Worm (Caenorhabditis elegans): Measurements from ENCODE around the gene cnc-3.

The cnc-3 gene

DNA sequence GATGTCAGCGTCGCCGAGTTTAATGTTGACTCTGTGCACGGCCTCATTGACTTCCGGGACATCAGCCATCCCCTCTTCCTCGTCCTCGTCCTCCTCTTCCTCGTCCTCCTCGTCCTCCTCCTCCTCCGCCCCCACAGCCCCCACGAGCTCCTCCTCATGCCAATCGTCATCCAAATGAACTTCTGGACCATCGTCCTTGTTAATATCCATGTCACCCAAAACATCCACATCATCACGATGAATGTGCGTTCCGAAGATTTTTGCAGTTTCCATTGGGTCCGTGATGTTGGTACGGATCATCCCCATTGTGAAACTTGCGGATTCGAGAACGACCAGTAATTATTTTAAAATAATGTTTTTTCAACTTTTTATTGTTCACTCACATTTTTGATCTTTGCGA, 13.4 kb upstream of the cnc-3 start:
- no peak for TF ChIP-seq ceh-16 (tag; optimal IDR thresholded peaks at IDR 0.05)
- TF ChIP-seq snpc-4 (tag; optimal IDR thresholded peaks at IDR 0.05), result no peak
- TF ChIP-seq ceh-28 (tag; optimal IDR thresholded peaks at IDR 0.05), result no peak
- TF ChIP-seq elt-2 (tag; optimal IDR thresholded peaks at IDR 0.05), result no peak
- no peak for TF ChIP-seq nfya-1 (tag; optimal IDR thresholded peaks at IDR 0.05; ENCODE audit: insufficient read depth)
- no peak for TF ChIP-seq mdl-1 (tag; optimal IDR thresholded peaks at IDR 0.05)
- TF ChIP-seq ama-1 (optimal IDR thresholded peaks at IDR 0.05), result no peak

DNA sequence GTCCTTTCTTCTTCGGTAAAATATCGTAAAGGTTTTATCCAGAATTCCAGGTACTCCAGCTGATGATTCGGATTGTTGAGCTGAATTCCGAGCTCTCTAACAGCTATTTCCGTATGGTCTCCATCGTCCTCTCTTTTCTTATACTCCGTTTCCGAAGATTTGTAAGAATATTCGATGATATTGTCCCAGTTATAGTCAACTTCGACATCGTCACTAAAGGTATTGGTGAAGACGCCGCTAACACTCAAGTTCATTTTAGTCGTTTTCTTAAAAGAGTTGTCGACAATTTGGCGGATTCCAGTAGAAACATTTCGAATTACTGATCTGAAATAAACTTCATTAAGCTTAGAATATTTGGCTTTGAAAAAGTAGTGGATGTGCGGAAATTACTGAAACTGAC, 12.7 kb upstream of the cnc-3 start:
- no peak for TF ChIP-seq ama-1 (optimal IDR thresholded peaks at IDR 0.05)
- TF ChIP-seq eor-1 (tag; optimal IDR thresholded peaks at IDR 0.05), result no peak
- TF ChIP-seq ZK546.5 (tag; optimal IDR thresholded peaks at IDR 0.05), result no peak
- TF ChIP-seq unc-39 (tag; optimal IDR thresholded peaks at IDR 0.05), result no peak
- TF ChIP-seq elt-3 (tag; optimal IDR thresholded peaks at IDR 0.05), result no peak
- TF ChIP-seq nhr-43 (tag; optimal IDR thresholded peaks at IDR 0.05; ENCODE audit: poor library complexity, severe bottlenecking), result no peak

DNA sequence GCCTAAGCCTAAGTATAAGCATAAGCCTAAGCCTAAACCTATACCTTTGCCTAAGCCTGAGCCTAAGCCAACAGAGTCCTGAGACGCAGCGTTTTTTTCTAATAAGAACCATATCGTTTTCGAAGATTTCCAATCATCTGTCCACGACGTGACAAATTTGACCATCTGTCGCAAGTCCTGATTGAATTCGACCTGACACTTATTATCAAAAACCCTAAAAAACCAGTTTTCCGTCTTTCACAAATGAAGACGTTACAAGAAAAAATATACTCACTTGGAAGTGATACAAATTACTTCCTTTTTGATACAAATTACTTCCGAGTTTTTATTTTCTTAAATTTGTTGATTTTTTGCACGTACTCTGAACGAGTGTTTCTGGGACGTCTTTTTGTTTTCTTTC, 9.6 kb upstream of the cnc-3 start:
- TF ChIP-seq nhr-23 (tag; optimal IDR thresholded peaks at IDR 0.05) (peak; percentile 40), skn-1 (tag; optimal IDR thresholded peaks at IDR 0.05) (no peak)

DNA sequence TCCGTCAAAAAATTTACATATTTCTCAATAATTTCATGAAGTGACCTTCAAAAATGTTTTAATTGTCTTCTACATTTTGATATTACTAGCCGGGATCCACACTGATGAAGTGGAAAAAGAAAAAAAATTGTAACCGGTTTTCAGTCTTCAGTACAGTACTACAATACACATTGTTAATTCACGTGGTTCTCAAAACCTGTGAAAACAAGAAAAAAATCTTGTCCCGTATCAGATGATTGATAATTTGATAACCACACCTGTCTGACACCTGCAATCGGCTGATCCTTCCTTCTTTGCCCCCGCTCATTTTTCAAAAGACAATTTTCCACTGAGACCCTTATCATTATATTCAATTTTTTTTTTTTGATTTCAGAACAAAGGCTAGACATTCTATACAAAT, 9.0 kb upstream of the cnc-3 start, which contains the start of gene R09B5.11:
Gene R09B5.11, plus strand, starts transcription at position 374 of the 400 bp plus-strand sequence.
- TF ChIP-seq fos-1 (tag; optimal IDR thresholded peaks at IDR 0.05), result no peak
- peak; percentile 12 for TF ChIP-seq nhr-23 (tag; optimal IDR thresholded peaks at IDR 0.05)
- TF ChIP-seq nhr-12 (tag; optimal IDR thresholded peaks at IDR 0.05), result no peak
- no peak for TF ChIP-seq elt-2 (tag; optimal IDR thresholded peaks at IDR 0.05)
- TF ChIP-seq nhr-43 (tag; optimal IDR thresholded peaks at IDR 0.05; ENCODE audit: poor library complexity, severe bottlenecking), result peak; percentile 62
- TF ChIP-seq sea-2 (GFP tag; optimal IDR thresholded peaks at IDR 0.05), result no peak

DNA sequence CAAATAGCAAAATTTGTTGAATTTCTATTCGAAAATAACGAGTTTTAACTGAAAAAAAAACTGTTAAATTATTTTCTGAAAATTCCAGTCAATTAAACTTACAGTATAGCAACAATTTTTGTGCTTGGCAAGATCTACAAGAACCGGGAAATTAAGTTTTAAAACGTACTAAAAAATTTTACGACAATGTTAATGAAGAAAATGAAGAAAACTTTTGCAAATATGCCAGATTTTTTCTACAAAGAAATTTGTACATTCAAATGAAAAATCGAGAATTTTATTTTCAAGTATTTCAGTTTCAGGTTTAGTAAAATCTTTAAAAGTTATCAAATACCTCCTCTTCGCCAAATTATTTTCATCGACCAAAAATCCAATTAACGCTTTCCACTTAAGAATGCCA, 5.8 kb upstream of the cnc-3 start, which contains the start of gene cnc-11:
Gene cnc-11, plus strand, starts transcription at position 301 of the 400 bp plus-strand sequence.
- TF ChIP-seq lin-39 (tag; optimal IDR thresholded peaks at IDR 0.05), result no peak

DNA sequence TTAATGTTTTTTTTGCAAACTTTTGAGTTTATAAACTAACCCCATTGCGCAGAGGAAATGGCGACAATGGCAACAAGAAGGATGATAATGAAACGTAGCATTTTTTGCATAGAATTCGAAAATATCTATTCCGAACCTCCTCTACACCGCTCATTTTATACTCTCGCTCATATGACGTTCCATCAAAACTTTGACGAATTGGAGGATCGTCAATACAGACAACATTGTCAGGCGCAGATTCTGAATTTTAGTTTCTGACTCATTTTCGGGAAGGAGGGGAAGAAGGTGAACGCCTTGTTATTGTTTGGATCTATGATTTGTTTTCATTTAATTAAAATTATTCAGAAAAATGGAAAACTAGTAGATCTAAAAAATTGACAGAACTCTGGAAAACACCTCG, 3.6 kb upstream of the cnc-3 start, which contains the start of gene cnc-1:
Gene cnc-1, minus strand, starts transcription at position 101 of the 400 bp plus-strand sequence.
- no peak for TF ChIP-seq nhr-25 (tag; optimal IDR thresholded peaks at IDR 0.05)
- no peak for TF ChIP-seq ceh-28 (tag; optimal IDR thresholded peaks at IDR 0.05)
- no peak for TF ChIP-seq ceh-82 (tag; optimal IDR thresholded peaks at IDR 0.05)
- no peak for TF ChIP-seq elt-1 (tag; optimal IDR thresholded peaks at IDR 0.05)
- no peak for TF ChIP-seq zag-1 (tag; optimal IDR thresholded peaks at IDR 0.05)
- TF ChIP-seq aly-2 (tag; optimal IDR thresholded peaks at IDR 0.05), result no peak
- no peak for TF ChIP-seq nhr-12 (tag; optimal IDR thresholded peaks at IDR 0.05)

DNA sequence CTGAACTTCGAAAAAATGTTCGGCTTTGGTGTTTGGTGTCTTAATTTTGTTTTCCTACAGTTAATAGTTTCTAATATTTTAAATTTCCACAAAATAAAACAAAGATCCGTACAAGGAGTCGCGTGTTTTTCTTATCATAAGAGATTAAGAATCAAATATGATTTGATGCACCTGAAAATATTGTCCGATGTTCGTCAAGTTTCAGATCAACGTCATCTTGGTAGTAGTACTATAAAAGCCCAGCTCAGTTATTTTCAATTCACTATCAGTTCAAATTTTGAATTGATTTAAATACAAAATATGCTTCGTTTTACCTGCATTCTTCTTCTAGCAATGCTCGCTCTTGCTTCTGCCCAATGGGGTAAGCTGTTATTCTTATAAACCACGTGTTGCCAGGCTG, 2.7 kb upstream of the cnc-3 start, which contains the start of gene cnc-5:
Gene cnc-5, plus strand, starts transcription at position 301 of the 400 bp plus-strand sequence.
- TF ChIP-seq elt-2 (tag; optimal IDR thresholded peaks at IDR 0.05) (no peak), nfya-1 (tag; optimal IDR thresholded peaks at IDR 0.05; ENCODE audit: insufficient read depth) (no peak), mdl-1 (tag; optimal IDR thresholded peaks at IDR 0.05) (no peak), ZK546.5 (tag; optimal IDR thresholded peaks at IDR 0.05) (no peak)

DNA sequence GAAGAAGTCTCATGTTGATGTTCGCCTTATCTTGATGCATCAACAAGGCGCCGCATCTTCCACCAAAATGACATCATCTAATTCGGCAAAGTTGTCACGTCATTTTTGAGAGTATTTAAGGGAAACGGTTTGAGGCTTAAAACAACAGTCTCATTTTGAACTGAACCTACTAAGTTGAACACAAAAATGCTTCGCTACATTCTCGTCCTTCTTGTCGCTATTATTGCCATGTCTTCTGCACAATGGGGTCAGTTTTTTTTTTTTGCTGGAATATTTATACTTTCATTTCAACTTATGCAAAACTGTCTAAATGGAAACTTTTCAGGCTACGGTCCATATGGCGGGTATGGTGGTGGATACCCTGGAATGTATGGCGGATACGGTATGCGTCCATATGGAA, 725 bp upstream of the cnc-3 start, which contains the start of gene cnc-4:
Gene cnc-4, plus strand, starts transcription at position 117 of the 400 bp plus-strand sequence.
- TF ChIP-seq elt-1 (tag; optimal IDR thresholded peaks at IDR 0.05) (no peak), egl-5 (tag; optimal IDR thresholded peaks at IDR 0.05) (no peak), nhr-76 (tag; optimal IDR thresholded peaks at IDR 0.05) (no peak), ceh-28 (tag; optimal IDR thresholded peaks at IDR 0.05) (no peak), pha-4 (tag; optimal IDR thresholded peaks at IDR 0.05) (no peak), jun-1 (tag; optimal IDR thresholded peaks at IDR 0.05) (no peak), lsy-12 (tag; optimal IDR thresholded peaks at IDR 0.05) (no peak), nfya-1 (tag; optimal IDR thresholded peaks at IDR 0.05; ENCODE audit: insufficient read depth) (no peak), snpc-4 (tag; optimal IDR thresholded peaks at IDR 0.05) (no peak), nhr-237 (tag; optimal IDR thresholded peaks at IDR 0.05) (no peak), mdl-1 (tag; optimal IDR thresholded peaks at IDR 0.05) (no peak), hmg-11 (tag; optimal IDR thresholded peaks at IDR 0.05) (no peak), nhr-12 (tag; optimal IDR thresholded peaks at IDR 0.05) (no peak), ZK546.5 (tag; optimal IDR thresholded peaks at IDR 0.05) (no peak), fkh-10 (GFP tag; optimal IDR thresholded peaks at IDR 0.05) (no peak), elt-3 (tag; optimal IDR thresholded peaks at IDR 0.05) (no peak), zag-1 (tag; optimal IDR thresholded peaks at IDR 0.05) (no peak), fkh-2 (tag; optimal IDR thresholded peaks at IDR 0.05) (no peak), mml-1 (tag; optimal IDR thresholded peaks at IDR 0.05) (no peak), sea-2 (GFP tag; optimal IDR thresholded peaks at IDR 0.05) (no peak)
